Worm (Caenorhabditis elegans): ENCODE measurements around the gene lgc-19.

DNA sequence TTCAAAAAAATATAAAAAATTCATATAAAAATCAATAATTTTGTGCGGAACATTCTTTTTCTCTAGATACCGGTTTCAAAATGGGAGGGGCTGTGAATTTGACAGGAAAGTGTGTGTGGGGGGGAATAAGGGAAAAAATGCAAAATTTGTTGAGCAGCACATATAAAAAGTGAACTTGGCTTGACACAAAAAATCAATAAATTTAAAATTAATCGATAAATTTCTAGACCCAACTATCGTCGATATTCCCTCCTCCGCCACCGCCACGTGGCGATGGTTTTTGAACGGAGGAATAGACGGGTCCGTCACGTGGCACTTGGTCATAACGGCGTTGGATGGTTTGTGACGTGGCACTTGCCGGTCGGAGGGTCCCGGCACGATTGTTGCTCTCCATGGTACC, 35.4 kb upstream of the lgc-19 start:
- TF ChIP-seq drap-1 (GFP tag; optimal IDR thresholded peaks at IDR 0.05) (no peak), ztf-11 (tag; optimal IDR thresholded peaks at IDR 0.05) (no peak), M03D4.4 (tag; optimal IDR thresholded peaks at IDR 0.05) (no peak), pha-4 (tag; optimal IDR thresholded peaks at IDR 0.05) (no peak), nhr-76 (tag; optimal IDR thresholded peaks at IDR 0.05) (no peak), nhr-237 (tag; optimal IDR thresholded peaks at IDR 0.05) (no peak), elt-1 (tag; optimal IDR thresholded peaks at IDR 0.05; ENCODE audit: borderline replicate concordance, insufficient read depth) (no peak), ham-2 (GFP tag; optimal IDR thresholded peaks at IDR 0.05) (no peak), nhr-28 (tag; optimal IDR thresholded peaks at IDR 0.05) (no peak), hlh-1 (tag; optimal IDR thresholded peaks at IDR 0.05) (no peak), cnd-1 (tag; optimal IDR thresholded peaks at IDR 0.05) (no peak), mab-5 (tag; optimal IDR thresholded peaks at IDR 0.05) (no peak), unc-120 (tag; optimal IDR thresholded peaks at IDR 0.05; ENCODE audit: poor library complexity, severe bottlenecking) (no peak)

Data from whole organism, mixed stage, embryonic.